Worm (Caenorhabditis elegans): ENCODE measurements around the gene clec-47.

clec-47 gene

ce11 chrV:15186259-15186927 lies 10.8 kb downstream of the clec-47 start, which contains the start of gene Y75B12B.3:
Y75B12B.3 (minus strand) TSS chrV:15186279.
- no peak for TF ChIP-seq gei-8 (GFP tag; optimal IDR thresholded peaks at IDR 0.05)
- 0 out of 4 replicates have a peak, but pooled peaks of 1 of the 2 experiments have one; percentile 42 for TF ChIP-seq madf-5 (GFP tag; IDR thresholded peaks at IDR 0.05)
- 0 out of 2 replicates have a peak, but pooled peaks have one; percentile 4 for TF ChIP-seq dmd-8 (GFP tag; IDR thresholded peaks at IDR 0.05)
- peak; percentile 92 for TF ChIP-seq ama-1 (optimal IDR thresholded peaks at IDR 0.05)
- no peak for TF ChIP-seq hmg-1.1 (GFP tag; IDR thresholded peaks at IDR 0.05)
- peak; percentile 33; the same call in 1 of the 2 replicates for TF ChIP-seq vab-7 (GFP tag; IDR thresholded peaks at IDR 0.05)
- TF ChIP-seq unc-130 (GFP tag; optimal IDR thresholded peaks at IDR 0.05), result peak; percentile 26
- TF ChIP-seq nhr-6 (tag; optimal IDR thresholded peaks at IDR 0.05), result no peak
- TF ChIP-seq nhr-48 (tag; optimal IDR thresholded peaks at IDR 0.05), result no peak
- TF ChIP-seq ceh-44 (GFP tag; IDR thresholded peaks at IDR 0.05), result no peak
- TF ChIP-seq zag-1 (tag; optimal IDR thresholded peaks at IDR 0.05), result no peak
- no peak for TF ChIP-seq Y5F2A.4 (GFP tag; optimal IDR thresholded peaks at IDR 0.05)
- no peak for TF ChIP-seq php-3 (GFP tag; IDR thresholded peaks at IDR 0.05)
- no peak for TF ChIP-seq skn-1 (tag; optimal IDR thresholded peaks at IDR 0.05)
- no peak for TF ChIP-seq zfp-3 (GFP tag; conservative IDR thresholded peaks at IDR 0.05)
- no peak for TF ChIP-seq D1046.2 (GFP tag; IDR thresholded peaks at IDR 0.05)
- no peak for TF ChIP-seq lin-29 (GFP tag; IDR thresholded peaks at IDR 0.05)
- TF ChIP-seq attf-4 (tag; optimal IDR thresholded peaks at IDR 0.05), result no peak
- no peak for TF ChIP-seq mxl-3 (GFP tag; optimal IDR thresholded peaks at IDR 0.05)
- no peak for TF ChIP-seq mes-2 (tag; optimal IDR thresholded peaks at IDR 0.05; ENCODE audit: poor library complexity, severe bottlenecking)
- no peak for TF ChIP-seq ces-1 (GFP tag; optimal IDR thresholded peaks at IDR 0.05)
- no peak for TF ChIP-seq dmd-6 (GFP tag; IDR thresholded peaks at IDR 0.05)
- TF ChIP-seq egl-27 (tag; optimal IDR thresholded peaks at IDR 0.05), result no peak
- no peak for TF ChIP-seq nhr-237 (tag; optimal IDR thresholded peaks at IDR 0.05)
- TF ChIP-seq lin-39 (tag; optimal IDR thresholded peaks at IDR 0.05), result no peak
- TF ChIP-seq aly-2 (tag; optimal IDR thresholded peaks at IDR 0.05), result peak; percentile 43
- no peak for TF ChIP-seq nhr-111 (GFP tag; optimal IDR thresholded peaks at IDR 0.05)
- TF ChIP-seq pha-4 (GFP tag; IDR thresholded peaks at IDR 0.05), result no peak; the same call in 1 of the 2 replicates
- TF ChIP-seq pha-4 (tag; optimal IDR thresholded peaks at IDR 0.05), result no peak
- TF ChIP-seq rbr-2 (tag; optimal IDR thresholded peaks at IDR 0.05), result no peak
- peak; percentile 1 for TF ChIP-seq lin-13 (GFP tag; optimal IDR thresholded peaks at IDR 0.05)
- TF ChIP-seq nhr-76 (tag; optimal IDR thresholded peaks at IDR 0.05), result no peak
- TF ChIP-seq dpl-1 (GFP tag; optimal IDR thresholded peaks at IDR 0.05), result no peak
- TF ChIP-seq jun-1 (tag; optimal IDR thresholded peaks at IDR 0.05), result no peak
- TF ChIP-seq nhr-28 (tag; optimal IDR thresholded peaks at IDR 0.05), result no peak
- TF ChIP-seq saeg-2 (GFP tag; IDR thresholded peaks at IDR 0.05), result no peak
- TF ChIP-seq ceh-32 (tag; optimal IDR thresholded peaks at IDR 0.05; ENCODE audit: poor library complexity), result no peak
- no peak for TF ChIP-seq unc-62 (GFP tag; optimal IDR thresholded peaks at IDR 0.05 in 1 of 2)
- TF ChIP-seq unc-62 (tag; optimal IDR thresholded peaks at IDR 0.05), result no peak
- peak; percentile 52 for TF ChIP-seq lin-38 (GFP tag; IDR thresholded peaks at IDR 0.05)
- no peak for TF ChIP-seq fos-1 (tag; optimal IDR thresholded peaks at IDR 0.05)
- TF ChIP-seq F49E8.2 (tag; optimal IDR thresholded peaks at IDR 0.05; ENCODE audit: borderline replicate concordance), result peak; percentile 62
- peak; percentile 2 for TF ChIP-seq nhr-102 (tag; optimal IDR thresholded peaks at IDR 0.05)
- peak; percentile 46; the same call in 1 of the 2 replicates for TF ChIP-seq Y48G9A.11 (GFP tag; IDR thresholded peaks at IDR 0.05)
- TF ChIP-seq zip-2 (tag; optimal IDR thresholded peaks at IDR 0.05), result no peak
- TF ChIP-seq nhr-77 (tag; optimal IDR thresholded peaks at IDR 0.05), result no peak
- no peak for TF ChIP-seq nhr-41 (GFP tag; IDR thresholded peaks at IDR 0.05)
- 0 out of 2 replicates have a peak, but pooled peaks have one; percentile 42 for TF ChIP-seq mdt-29 (GFP tag; IDR thresholded peaks at IDR 0.05)
- TF ChIP-seq nhr-10 (tag; optimal IDR thresholded peaks at IDR 0.05), result no peak
- 0 out of 2 replicates have a peak, but pooled peaks have one; percentile 48 for TF ChIP-seq lim-7 (GFP tag; IDR thresholded peaks at IDR 0.05)
- no peak for TF ChIP-seq daf-16 (GFP tag; optimal IDR thresholded peaks at IDR 0.05)
- no peak for TF ChIP-seq daf-16 (tag; optimal IDR thresholded peaks at IDR 0.05)

All from whole organism, L4 larva.